Fruit fly (Drosophila melanogaster) whole organism, adult: ENCODE data around the gene Nmt.

Experiments
- CG11617 ChIP-seq: fragments of 200-800 bp; sonication (Bioruptor generic); optimal IDR thresholded peaks from 2 replicates; lab custom pipeline; 2017; ENCODE audit warnings: mild to moderate bottlenecking, missing biosample characterization, missing genetic modification reagents, missing genetic modification characterization
- CG12768 ChIP-seq: fragments of 200-800 bp; sonication (Bioruptor generic); optimal IDR thresholded peaks from 2 replicates; lab custom pipeline; 2017; ENCODE audit warnings: missing biosample characterization, missing genetic modification characterization, mild to moderate bottlenecking, moderate library complexity, missing genetic modification reagents
- CG14711 ChIP-seq: fragments of 200-800 bp; sonication (Bioruptor generic); optimal IDR thresholded peaks from 2 replicates; lab custom pipeline; 2018; ENCODE audit warnings: missing biosample characterization, mild to moderate bottlenecking, missing genetic modification characterization, moderate library complexity
- CG1620 ChIP-seq: fragments of 200-800 bp; sonication (Bioruptor generic); optimal IDR thresholded peaks from 2 replicates; lab custom pipeline; 2016; ENCODE audit warnings: missing biosample characterization, missing genetic modification characterization
- CG33017 ChIP-seq: fragments of 200-800 bp; sonication (Bioruptor generic); optimal IDR thresholded peaks from 2 replicates; lab custom pipeline; 2018; ENCODE audit warnings: missing biosample characterization, mild to moderate bottlenecking, missing genetic modification characterization, moderate library complexity
- CG5204 ChIP-seq: fragments of 200-800 bp; sonication (Bioruptor generic); optimal IDR thresholded peaks from 2 replicates; lab custom pipeline; 2016; ENCODE audit warnings: missing biosample characterization, missing genetic modification characterization
- CG7045 ChIP-seq: fragments of 200-800 bp; sonication (Bioruptor generic); optimal IDR thresholded peaks from 2 replicates; lab custom pipeline; 2017; ENCODE audit warnings: missing biosample characterization, mild to moderate bottlenecking, missing genetic modification characterization
- CG7101 ChIP-seq: fragments of 200-800 bp; sonication (Bioruptor generic); optimal IDR thresholded peaks from 2 replicates; lab custom pipeline; 2018; ENCODE audit warnings: missing biosample characterization, mild to moderate bottlenecking, missing genetic modification characterization, moderate library complexity
- Clk ChIP-seq: fragments of 200-800 bp; sonication (Bioruptor generic); optimal IDR thresholded peaks from 2 replicates; lab custom pipeline; 2017; ENCODE audit warnings: missing biosample characterization, missing genetic modification characterization
- Crg-1 ChIP-seq: fragments of 200-800 bp; sonication (Bioruptor generic); optimal IDR thresholded peaks from 2 replicates; lab custom pipeline; 2016; ENCODE audit warnings: missing biosample characterization, missing genetic modification characterization
- Hr96 ChIP-seq: fragments of 200-800 bp; sonication (Bioruptor generic); optimal IDR thresholded peaks from 2 replicates; lab custom pipeline; 2016; ENCODE audit warnings: missing biosample characterization, missing genetic modification characterization
- Mnt ChIP-seq: fragments of 200-800 bp; sonication (Bioruptor generic); optimal IDR thresholded peaks from 2 replicates; lab custom pipeline; 2016; ENCODE audit warnings: missing biosample characterization, mild to moderate bottlenecking, missing genetic modification characterization
- bab1 ChIP-seq: fragments of 200-800 bp; sonication (Bioruptor generic); optimal IDR thresholded peaks from 3 replicates; lab custom pipeline; 2019; ENCODE audit warnings: missing biosample characterization, mild to moderate bottlenecking, missing genetic modification characterization, moderate library complexity
- cic ChIP-seq: fragments of 200-800 bp; sonication (Bioruptor generic); optimal IDR thresholded peaks from 2 replicates; lab custom pipeline; 2017; ENCODE audit warnings: missing biosample characterization, mild to moderate bottlenecking, missing genetic modification characterization, moderate library complexity
- cnc ChIP-seq, 2 experiments: fragments of >200 bp; optimal IDR thresholded peaks; 2 replicates each; lab custom pipeline; 2017
- kay ChIP-seq: fragments of 200-800 bp; sonication (Bioruptor generic); peaks from one replicate; lab custom pipeline; 2016; ENCODE audit warnings: missing biosample characterization, missing genetic modification characterization, borderline replicate concordance
- ovo ChIP-seq: fragments of 200-800 bp; sonication (Bioruptor generic); optimal IDR thresholded peaks from 2 replicates; lab custom pipeline; 2016; ENCODE audit warnings: missing biosample characterization, missing genetic modification characterization
- pad ChIP-seq: fragments of 200-800 bp; sonication (Bioruptor generic); optimal IDR thresholded peaks from 3 replicates; lab custom pipeline; 2017; ENCODE audit warnings: missing biosample characterization, missing genetic modification characterization, mild to moderate bottlenecking, moderate library complexity, missing genetic modification reagents
- tj ChIP-seq: fragments of 200-800 bp; sonication (Bioruptor generic); optimal IDR thresholded peaks from 3 replicates; lab custom pipeline; 2017; ENCODE audit warnings: missing biosample characterization, mild to moderate bottlenecking, missing genetic modification characterization, moderate library complexity
- toe ChIP-seq: fragments of 200-800 bp; sonication (Bioruptor generic); optimal IDR thresholded peaks from 2 replicates; lab custom pipeline; 2016; ENCODE audit warnings: missing biosample characterization, missing genetic modification characterization

Nmt gene

DNA sequence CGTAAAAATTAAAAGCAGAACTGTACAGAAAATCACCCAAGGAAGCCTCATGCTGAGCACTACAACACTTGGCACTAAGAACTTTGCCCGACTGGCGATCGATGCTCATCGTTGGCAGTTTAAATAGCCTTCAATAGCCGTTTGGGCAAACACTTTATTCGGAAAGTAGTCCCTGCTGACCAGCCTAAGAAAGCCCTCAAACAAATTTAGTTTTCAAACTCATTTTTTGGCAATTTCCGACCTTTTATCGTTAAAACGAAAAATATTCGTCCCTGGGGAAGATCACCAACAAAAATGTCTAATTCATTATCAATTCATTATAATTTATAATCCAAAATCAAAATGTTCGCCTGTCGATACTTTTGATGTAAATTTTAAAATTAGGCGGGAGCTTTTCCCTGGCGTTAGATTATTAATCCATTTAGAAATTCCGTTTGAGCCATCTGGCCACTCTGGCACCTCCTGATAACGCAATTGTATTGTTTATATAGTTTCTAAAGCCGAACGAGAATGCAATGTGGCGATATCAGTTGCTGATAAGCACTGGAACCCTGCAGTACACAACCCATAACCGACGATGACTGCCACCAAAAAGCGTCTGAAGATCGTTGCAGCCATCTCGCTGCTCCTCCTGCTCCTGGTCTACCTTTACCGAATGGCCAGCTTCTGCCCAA, 2.4 kb upstream of the Nmt start, which contains the start of the genes mthl7 and Uxs:
Gene mthl7 (minus strand): TSS at position 51 of the 674 bp plus-strand sequence.
Gene Uxs (plus strand): TSS at position 460 of the 674 bp plus-strand sequence.
- TF ChIP-seq ovo (GFP tag; lab: Kevin White, UChicago), result no peak
- TF ChIP-seq CG14711 (tag; lab: Kevin White, UChicago), result peak; percentile 4
- TF ChIP-seq Mnt (GFP tag; lab: Kevin White, UChicago), result peak; percentile 53
- TF ChIP-seq bab1 (GFP tag; lab: Kevin White, UChicago), result peak; percentile 32
- peak; percentile 84 for TF ChIP-seq cic (GFP tag; lab: Kevin White, UChicago)
- no peak for TF ChIP-seq CG33017
- no peak for TF ChIP-seq cnc (optimal IDR thresholded peaks at IDR 0.05; lab: Kevin White, UChicago)

DNA sequence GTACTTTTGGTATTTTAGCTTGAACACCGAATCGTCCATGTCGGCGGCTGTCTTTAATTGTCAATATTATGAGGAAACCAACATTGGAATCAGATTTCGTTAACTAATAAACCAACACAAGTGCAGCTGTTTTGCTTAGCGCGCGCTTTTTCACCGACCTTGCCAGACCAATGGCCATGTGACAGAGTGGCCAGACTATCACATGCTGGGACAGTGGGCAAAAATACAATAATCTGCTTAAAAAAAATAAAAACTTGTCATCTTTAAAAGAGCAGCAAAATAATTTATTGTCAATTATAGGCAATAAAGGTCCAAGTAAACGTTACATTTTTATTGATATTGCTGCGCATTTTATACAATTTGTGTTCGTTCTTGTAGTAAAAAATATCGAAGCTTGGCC, 2.4 kb downstream of the Nmt start, which contains the start of gene RecQ4:
Gene RecQ4 (minus strand): TSS at position 161 of the 400 bp plus-strand sequence.
- TF ChIP-seq toe (GFP tag; lab: Kevin White, UChicago) (no peak), tj (GFP tag; lab: Kevin White, UChicago) (peak; percentile 97), bab1 (GFP tag; lab: Kevin White, UChicago) (peak; percentile 35), CG7045 (no peak), Mnt (GFP tag; lab: Kevin White, UChicago) (no peak)

DNA sequence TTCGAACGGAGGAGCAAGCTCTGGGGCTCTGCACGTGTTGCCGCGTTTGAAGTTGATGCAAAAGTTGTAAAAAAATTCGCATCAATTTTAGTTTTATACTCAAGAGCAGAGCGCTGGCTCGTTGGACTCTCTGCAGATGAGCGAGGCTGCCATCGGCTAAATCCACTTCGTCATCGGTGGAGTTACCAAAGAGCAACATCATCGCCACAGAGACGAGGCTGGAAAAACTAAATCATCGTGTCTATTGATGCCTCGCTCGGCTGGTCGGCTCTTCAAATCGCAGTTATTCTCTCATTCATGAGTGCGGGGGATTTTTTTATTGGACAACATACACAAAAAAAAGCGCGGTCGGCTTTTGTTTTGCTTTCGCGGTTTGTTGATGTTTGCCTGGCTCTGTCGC, 12.8 kb downstream of the Nmt start, which contains the start of gene CG13675:
Gene CG13675 (minus strand): TSS at position 83 of the 400 bp plus-strand sequence.
- no peak for TF ChIP-seq Clk (GFP tag; lab: Kevin White, UChicago)
- no peak for TF ChIP-seq CG7101
- no peak for TF ChIP-seq Mnt (GFP tag; lab: Kevin White, UChicago)
- TF ChIP-seq tj (GFP tag; lab: Kevin White, UChicago), result no peak
- TF ChIP-seq Crg-1, result no peak
- no peak for TF ChIP-seq cic (GFP tag; lab: Kevin White, UChicago)
- TF ChIP-seq Hr96 (GFP tag; lab: Kevin White, UChicago), result no peak
- no peak for TF ChIP-seq kay

DNA sequence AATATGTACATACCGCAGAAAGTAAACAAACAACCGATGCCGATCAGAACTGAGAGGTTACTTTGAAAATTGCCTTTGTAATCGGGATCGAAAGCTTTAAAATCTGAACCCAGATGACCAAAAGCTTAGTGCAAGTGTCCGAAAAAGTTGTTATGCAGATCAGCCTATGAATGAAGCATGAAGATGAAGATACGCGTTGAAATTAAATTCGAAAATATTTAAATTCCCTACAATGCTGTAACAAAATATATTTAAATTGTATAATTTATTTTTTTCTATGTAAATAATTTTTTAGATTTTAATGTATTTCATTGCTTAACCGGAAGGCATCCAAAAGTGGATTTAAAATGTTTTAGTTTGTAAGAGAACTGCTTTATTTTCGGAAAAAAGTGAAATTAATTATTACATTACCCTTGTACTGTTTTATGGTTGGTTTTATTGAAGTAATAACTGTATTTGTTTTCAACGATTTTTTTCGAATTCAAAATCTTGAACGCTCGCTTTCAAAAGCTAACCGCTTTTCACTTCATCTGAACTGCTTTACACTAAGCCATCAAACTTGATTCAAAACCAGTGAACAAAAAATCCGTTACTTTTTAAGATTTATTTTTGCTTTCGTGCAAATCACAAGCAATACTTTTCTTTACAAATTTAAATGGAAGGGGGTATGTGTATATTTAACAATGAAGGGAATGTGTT, 18.4 kb downstream of the Nmt start, which contains the start of gene CG43886:
Gene CG43886 (minus strand): TSS at position 51 of the 699 bp plus-strand sequence.
- TF ChIP-seq Clk (GFP tag; lab: Kevin White, UChicago), result no peak
- TF ChIP-seq bab1 (GFP tag; lab: Kevin White, UChicago), result no peak
- peak; percentile 39 for TF ChIP-seq tj (GFP tag; lab: Kevin White, UChicago)
- no peak for TF ChIP-seq Crg-1
- TF ChIP-seq kay, result no peak

DNA sequence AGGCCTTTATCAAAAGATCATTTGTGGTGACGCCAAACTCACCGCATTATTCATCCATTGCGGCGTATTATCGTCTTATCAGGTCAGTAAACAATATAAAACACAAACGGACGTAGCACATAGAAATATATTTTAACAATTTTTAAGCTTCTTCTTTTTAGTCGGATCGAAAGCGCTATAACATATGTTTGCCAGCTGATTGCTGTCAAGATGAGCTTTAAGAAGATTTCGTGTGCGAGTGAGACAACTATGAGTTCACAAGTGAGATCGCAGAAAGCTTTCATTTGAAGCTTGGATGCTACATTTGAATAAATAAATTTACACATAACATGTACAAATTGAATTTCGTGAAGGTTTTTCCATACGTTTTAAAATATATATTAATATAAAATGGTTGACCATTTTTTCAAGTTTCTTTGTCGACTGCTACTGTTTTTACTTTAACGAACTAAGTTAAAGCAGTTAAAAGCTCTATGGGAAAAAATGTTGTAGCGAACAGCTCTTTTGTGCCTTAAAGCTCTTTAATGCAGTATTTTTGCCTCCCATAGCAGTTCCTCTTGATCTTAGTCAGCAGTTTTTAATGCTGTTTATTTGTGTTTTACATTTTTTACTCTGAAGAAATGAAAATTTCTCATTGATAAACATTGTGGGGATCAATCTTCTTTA, 19.4 kb downstream of the Nmt start, which contains the start of gene CG42445:
Gene CG42445 (minus strand): TSS at position 186 of the 666 bp plus-strand sequence.
- TF ChIP-seq CG7045 (no peak), CG1620 (no peak), bab1 (GFP tag; lab: Kevin White, UChicago) (peak; percentile 49), kay (peak; percentile 76), cic (GFP tag; lab: Kevin White, UChicago) (no peak), CG14711 (tag; lab: Kevin White, UChicago) (no peak), tj (GFP tag; lab: Kevin White, UChicago) (peak; percentile 99), Clk (GFP tag; lab: Kevin White, UChicago) (no peak), CG7101 (no peak), CG11617 (no peak), ovo (GFP tag; lab: Kevin White, UChicago) (no peak), CG12768 (no peak)

DNA sequence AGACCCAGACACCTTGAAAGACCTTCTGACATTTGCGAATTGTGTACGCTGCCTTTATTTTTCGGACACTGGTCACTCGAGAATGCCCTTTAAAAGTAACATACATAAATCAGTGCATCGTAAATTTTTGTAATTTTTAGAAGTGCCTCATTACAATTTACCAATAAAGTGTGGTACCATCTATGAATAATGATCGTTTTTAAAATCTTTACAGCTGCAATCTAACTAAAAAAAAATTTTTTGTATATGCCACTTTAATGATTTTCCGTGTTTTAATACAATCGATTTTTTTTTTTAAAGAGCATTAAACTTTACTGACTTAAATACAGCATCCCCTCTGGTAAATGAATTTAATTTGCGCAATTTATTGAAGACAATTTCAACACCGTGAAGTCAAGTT, 21.1 kb downstream of the Nmt start:
- TF ChIP-seq CG5204 (GFP tag; lab: Kevin White, UChicago) (no peak), cic (GFP tag; lab: Kevin White, UChicago) (no peak), bab1 (GFP tag; lab: Kevin White, UChicago) (no peak), kay (no peak), Crg-1 (no peak), CG33017 (no peak), CG11617 (no peak), CG7101 (no peak), cnc (optimal IDR thresholded peaks at IDR 0.05; lab: Kevin White, UChicago) (no peak), CG7045 (no peak), pad (GFP tag; lab: Kevin White, UChicago) (no peak), toe (GFP tag; lab: Kevin White, UChicago) (no peak), Mnt (GFP tag; lab: Kevin White, UChicago) (no peak), tj (GFP tag; lab: Kevin White, UChicago) (no peak), CG1620 (no peak), Hr96 (GFP tag; lab: Kevin White, UChicago) (no peak), Clk (GFP tag; lab: Kevin White, UChicago) (no peak)
